Fruit fly (Drosophila melanogaster) whole organism, embryonic: ENCODE data around the gene Lrpprc2.

Experiments used
- Atf6 ChIP-seq: fragments of 200-800 bp; sonication (Bioruptor generic); IDR thresholded peaks from 2 replicates; pipeline ENCODE4 v1.3.6; 2022; ENCODE audit warnings: missing biosample characterization, missing genetic modification characterization
- CG12155 ChIP-seq: fragments of 200-800 bp; sonication (Bioruptor generic); optimal IDR thresholded peaks from 3 replicates; lab custom pipeline; 2016; ENCODE audit warnings: missing biosample characterization, missing genetic modification characterization
- CG12769 ChIP-seq: fragments of 200-800 bp; sonication (Bioruptor generic); optimal IDR thresholded peaks from 2 replicates; lab custom pipeline; 2019; ENCODE audit warnings: missing biosample characterization, mild to moderate bottlenecking, missing genetic modification characterization, moderate library complexity
- CG13287 ChIP-seq: fragments of 200-800 bp; sonication (Bioruptor generic); IDR thresholded peaks from 2 replicates; pipeline ENCODE4 v1.3.6; 2022; ENCODE audit warnings: missing biosample characterization, missing genetic modification characterization; ENCODE audit not compliant: partially characterized antibody
- CG13775 ChIP-seq: fragments of 200-800 bp; sonication (Bioruptor generic); optimal IDR thresholded peaks from 3 replicates; lab custom pipeline; 2017; ENCODE audit warnings: missing biosample characterization, mild to moderate bottlenecking, missing genetic modification characterization
- CG14441 ChIP-seq: fragments of 200-800 bp; sonication (Bioruptor generic); IDR thresholded peaks from 2 replicates; pipeline ENCODE4 v1.3.6; 2022; ENCODE audit warnings: missing biosample characterization, missing genetic modification characterization
- CG15514 ChIP-seq: fragments of 200-800 bp; sonication (Bioruptor generic); optimal IDR thresholded peaks from 3 replicates; lab custom pipeline; 2017; ENCODE audit warnings: missing biosample characterization, missing genetic modification characterization, mild to moderate bottlenecking, moderate library complexity, missing genetic modification reagents
- CG18011 ChIP-seq: fragments of 200-800 bp; sonication (Bioruptor generic); optimal IDR thresholded peaks from 2 replicates; lab custom pipeline; 2017; ENCODE audit warnings: missing biosample characterization, missing genetic modification characterization, mild to moderate bottlenecking, moderate library complexity, missing genotype
- CG18599 ChIP-seq: fragments of 200-800 bp; sonication (Bioruptor generic); optimal IDR thresholded peaks from 3 replicates; lab custom pipeline; 2017; ENCODE audit warnings: missing biosample characterization, missing genetic modification characterization, mild to moderate bottlenecking, moderate library complexity, missing genetic modification reagents
- CG3065 ChIP-seq: fragments of 200-800 bp; sonication (Bioruptor generic); optimal IDR thresholded peaks from 2 replicates; lab custom pipeline; 2016; ENCODE audit warnings: missing biosample characterization, missing genetic modification characterization
- CG32532 ChIP-seq: fragments of 200-800 bp; sonication (Bioruptor generic); IDR thresholded peaks from 2 replicates; pipeline ENCODE4 v1.3.6; 2022; ENCODE audit warnings: missing biosample characterization, missing genetic modification characterization
- CG32772 ChIP-seq: fragments of 200-800 bp; sonication (Bioruptor generic); IDR thresholded peaks from 2 replicates; pipeline ENCODE4 v1.3.6; 2022; ENCODE audit warnings: missing biosample characterization, missing genetic modification characterization
- CG34376 ChIP-seq: fragments of 200-800 bp; sonication (Bioruptor generic); optimal IDR thresholded peaks from 2 replicates; lab custom pipeline; 2018; ENCODE audit warnings: missing biosample characterization, mild to moderate bottlenecking, missing genetic modification characterization
- CG3838 ChIP-seq: fragments of 200-800 bp; sonication (Bioruptor generic); optimal IDR thresholded peaks from 3 replicates; lab custom pipeline; 2016; ENCODE audit warnings: missing biosample characterization, missing genetic modification characterization
- CG3995 ChIP-seq: fragments of 200-800 bp; sonication (Bioruptor generic); optimal IDR thresholded peaks from 3 replicates; lab custom pipeline; 2016; ENCODE audit warnings: missing biosample characterization, missing genetic modification characterization
- CG5953 ChIP-seq: fragments of 200-800 bp; sonication (Bioruptor generic); IDR thresholded peaks from 2 replicates; pipeline ENCODE4 v1.3.6; 2022; ENCODE audit warnings: missing biosample characterization, missing genetic modification characterization
- CG6689 ChIP-seq: fragments of 200-800 bp; sonication (Bioruptor generic); IDR thresholded peaks from 2 replicates; pipeline ENCODE4 v1.3.6; 2022; ENCODE audit warnings: missing biosample characterization, missing genetic modification characterization
- CG8290 ChIP-seq, 3 experiments: fragments of 200-800 bp; sonication (Bioruptor generic); optimal IDR thresholded peaks; 2 replicates each; lab custom pipeline; 2016 to 2019; ENCODE audit warnings: missing biosample characterization in 3 of 3, missing genetic modification characterization in 3 of 3, mild to moderate bottlenecking in 2 of 3, moderate library complexity in 1 of 3
- CG9437 ChIP-seq: fragments of 200-800 bp; sonication (Bioruptor generic); optimal IDR thresholded peaks from 2 replicates; lab custom pipeline; 2018; ENCODE audit warnings: missing biosample characterization, mild to moderate bottlenecking, missing genetic modification characterization
- Deaf1 ChIP-seq: fragments of 200-800 bp; optimal IDR thresholded peaks from 3 replicates; lab custom pipeline; 2019; ENCODE audit warnings: missing biosample characterization, mild to moderate bottlenecking, missing genetic modification characterization, moderate library complexity
- Dip3 ChIP-seq: fragments of 200-800 bp; sonication (Bioruptor generic); optimal IDR thresholded peaks from 3 replicates; lab custom pipeline; 2016; ENCODE audit warnings: missing biosample characterization, missing genetic modification characterization
- Drgx ChIP-seq: fragments of 200-800 bp; sonication (Bioruptor generic); IDR thresholded peaks from 2 replicates; pipeline ENCODE4 v1.3.6; 2022; ENCODE audit warnings: missing biosample characterization, missing genetic modification characterization
- Fer1 ChIP-seq: fragments of 200-800 bp; sonication (Bioruptor generic); optimal IDR thresholded peaks from 2 replicates; lab custom pipeline; 2017; ENCODE audit warnings: missing biosample characterization, mild to moderate bottlenecking, missing genetic modification characterization
- Fer3 ChIP-seq: fragments of 200-800 bp; sonication (Bioruptor generic); optimal IDR thresholded peaks from 2 replicates; lab custom pipeline; 2018; ENCODE audit warnings: missing biosample characterization, mild to moderate bottlenecking, missing genetic modification characterization, moderate library complexity
- GATAe ChIP-seq: fragments of 200-800 bp; sonication (Bioruptor generic); conservative IDR thresholded peaks from 2 replicates; pipeline ENCODE4 v1.3.6; 2022; ENCODE audit warnings: missing biosample characterization, missing genetic modification characterization
- Hr51 ChIP-seq, 2 experiments: fragments of 200-800 bp; sonication (Bioruptor generic); optimal IDR thresholded peaks; 2 replicates in 1 of 2; 3 replicates in 1 of 2; lab custom pipeline; 2016 to 2018; ENCODE audit warnings: missing biosample characterization in 2 of 2, missing genetic modification characterization in 2 of 2, mild to moderate bottlenecking in 1 of 2, moderate library complexity in 1 of 2
- Hr78 ChIP-seq, 2 experiments: fragments of 200-800 bp in 1 of 2; fragments of >200 bp in 1 of 2; sonication (Bioruptor generic) in 1 of 2; optimal IDR thresholded peaks; 2 replicates each; lab custom pipeline; 2017 to 2019; ENCODE audit warnings: missing biosample characterization in 2 of 2, missing genetic modification characterization in 2 of 2, mild to moderate bottlenecking in 1 of 2, moderate library complexity in 1 of 2
- Med ChIP-seq: fragments of 200-800 bp; sonication (Bioruptor generic); peaks from one replicate; lab custom pipeline; 2016; ENCODE audit warnings: missing biosample characterization, missing genetic modification characterization, mild to moderate bottlenecking, inconsistent platforms, moderate library complexity
- NC2α ChIP-seq: fragments of 200-800 bp; sonication (Bioruptor generic); optimal IDR thresholded peaks from 2 replicates; lab custom pipeline; 2016; ENCODE audit warnings: missing biosample characterization, missing genetic modification characterization
- Nf-YC ChIP-seq: fragments of 200-800 bp; optimal IDR thresholded peaks from 3 replicates; lab custom pipeline; 2019; ENCODE audit warnings: missing biosample characterization, mild to moderate bottlenecking, missing genetic modification characterization, moderate library complexity
- Pdp1 ChIP-seq, 2 experiments: fragments of 200-800 bp; sonication (Bioruptor generic); optimal IDR thresholded peaks; 3 replicates each; lab custom pipeline; 2016; ENCODE audit warnings: missing biosample characterization in 2 of 2, missing genetic modification characterization in 2 of 2, mild to moderate bottlenecking in 1 of 2, moderate library complexity in 1 of 2
- Poxn ChIP-seq: fragments of 200-800 bp; sonication (Bioruptor generic); IDR thresholded peaks from 2 replicates; pipeline ENCODE4 v1.3.6; 2022; ENCODE audit warnings: missing biosample characterization, missing genetic modification characterization
- Rfx ChIP-seq: fragments of 200-800 bp; sonication (Bioruptor generic); IDR thresholded peaks from 2 replicates; pipeline ENCODE4 v1.3.6; 2022; ENCODE audit warnings: missing biosample characterization, missing genetic modification characterization
- Trl ChIP-seq, 3 experiments: fragments of >200 bp in 2 of 3; fragments of 200-800 bp in 1 of 3; sonication (Bioruptor generic) in 1 of 3; optimal IDR thresholded peaks; 2 replicates in 1 of 3; 3 replicates in 2 of 3; lab custom pipeline; 2016 to 2017; ENCODE audit warnings: missing biosample characterization in 1 of 3, missing genetic modification characterization in 1 of 3
- abd-A ChIP-seq: fragments of 200-800 bp; sonication (Bioruptor generic); optimal IDR thresholded peaks from 3 replicates; lab custom pipeline; 2019; ENCODE audit warnings: missing biosample characterization, mild to moderate bottlenecking, missing genetic modification characterization, moderate library complexity
- chinmo ChIP-seq: fragments of 200-800 bp; sonication (Bioruptor generic); IDR thresholded peaks from 4 replicates; pipeline ENCODE4 v1.3.6; 2022; ENCODE audit warnings: missing biosample characterization, missing genetic modification characterization; ENCODE audit not compliant: partially characterized antibody
- crol ChIP-seq: fragments of 200-800 bp; sonication (Bioruptor generic); IDR thresholded peaks from 2 replicates; pipeline ENCODE4 v1.3.6; 2022; ENCODE audit warnings: missing biosample characterization, missing genetic modification characterization
- crp ChIP-seq, 2 experiments: fragments of 200-800 bp; sonication (Bioruptor generic); optimal IDR thresholded peaks; 2 replicates in 1 of 2; 3 replicates in 1 of 2; lab custom pipeline; 2017; ENCODE audit warnings: missing biosample characterization in 2 of 2, missing genetic modification characterization in 2 of 2, mild to moderate bottlenecking in 1 of 2, moderate library complexity in 1 of 2
- cwo ChIP-seq: fragments of 200-800 bp; sonication (Bioruptor generic); optimal IDR thresholded peaks from 3 replicates; lab custom pipeline; 2017; ENCODE audit warnings: missing biosample characterization, missing genetic modification characterization, mild to moderate bottlenecking, moderate library complexity, missing genetic modification reagents
- dimm ChIP-seq: fragments of 200-800 bp; sonication (Bioruptor generic); IDR thresholded peaks from 2 replicates; pipeline ENCODE4 v1.3.6; 2022; ENCODE audit warnings: missing biosample characterization, missing genetic modification characterization
- emc ChIP-seq: fragments of 200-800 bp; sonication (Bioruptor generic); optimal IDR thresholded peaks from 2 replicates; lab custom pipeline; 2016; ENCODE audit warnings: missing biosample characterization, missing genetic modification characterization
- kay ChIP-seq: fragments of 200-800 bp; sonication (Bioruptor generic); optimal IDR thresholded peaks from 2 replicates; lab custom pipeline; 2016; ENCODE audit warnings: missing biosample characterization, missing genetic modification characterization
- lmd ChIP-seq: fragments of 200-800 bp; sonication (Bioruptor generic); IDR thresholded peaks from 2 replicates; pipeline ENCODE4 v1.3.6; 2022; ENCODE audit warnings: missing biosample characterization, missing genetic modification characterization
- org-1 ChIP-seq: fragments of 200-800 bp; sonication (Bioruptor generic); optimal IDR thresholded peaks from 2 replicates; lab custom pipeline; 2017; ENCODE audit warnings: missing biosample characterization, missing genetic modification characterization
- pita ChIP-seq: fragments of 200-800 bp; sonication (Bioruptor generic); optimal IDR thresholded peaks from 2 replicates; lab custom pipeline; 2017; ENCODE audit warnings: missing biosample characterization, mild to moderate bottlenecking, missing genetic modification characterization
- slbo ChIP-seq: fragments of 200-800 bp; sonication (Bioruptor generic); IDR thresholded peaks from 2 replicates; pipeline ENCODE4 v1.3.6; 2022; ENCODE audit warnings: missing biosample characterization, missing genetic modification characterization
- sug ChIP-seq: fragments of 200-800 bp; optimal IDR thresholded peaks from 2 replicates; lab custom pipeline; 2019; ENCODE audit warnings: missing biosample characterization, mild to moderate bottlenecking, missing genetic modification characterization, moderate library complexity

Lrpprc2 gene

dm6 chrX:1467382-1467592 lies 6.9 kb upstream of the Lrpprc2 start, which contains the start of gene CG14778:
Gene CG14778, plus strand, starts transcription at chrX:1467493.
- TF ChIP-seq dimm (GFP tag; lab: Robert Waterston, UW) (no peak), Poxn (GFP tag; lab: Robert Waterston, UW) (no peak), CG3838 (GFP tag; lab: Kevin White, UChicago) (no peak), CG18011 (no peak), Hr51 (GFP tag; optimal IDR thresholded peaks at IDR 0.05; lab: Kevin White, UChicago) (no peak), Fer3 (tag; lab: Kevin White, UChicago) (no peak), CG13775 (GFP tag; lab: Kevin White, UChicago) (no peak), CG14441 (GFP tag; lab: Robert Waterston, UW) (no peak), pita (GFP tag; lab: Kevin White, UChicago) (no peak), CG3065 (no peak), CG6689 (GFP tag; lab: Robert Waterston, UW) (no peak), CG32772 (GFP tag; lab: Robert Waterston, UW) (no peak), CG5953 (GFP tag; lab: Robert Waterston, UW) (no peak), emc (no peak), CG12155 (GFP tag; lab: Kevin White, UChicago) (no peak), lmd (GFP tag; lab: Robert Waterston, UW) (no peak), kay (no peak), NC2α (GFP tag; lab: Kevin White, UChicago) (no peak), org-1 (GFP tag; lab: Kevin White, UChicago) (no peak)

- TF ChIP-seq abd-A (tag; lab: Kevin White, UChicago) = no peak
- TF ChIP-seq cwo (GFP tag; lab: Kevin White, UChicago) = peak; percentile 90
- TF ChIP-seq Pdp1 (GFP tag; optimal IDR thresholded peaks at IDR 0.05; lab: Kevin White, UChicago) = peak in 1 of 2 experiments; percentile 77
- no peak for TF ChIP-seq slbo (GFP tag; lab: Robert Waterston, UW)
- peak in 1 of 2 experiments; percentile 71 for TF ChIP-seq crp (GFP tag; optimal IDR thresholded peaks at IDR 0.05; lab: Kevin White, UChicago)
- TF ChIP-seq Trl (optimal IDR thresholded peaks at IDR 0.05; lab: Kevin White, UChicago) = peak in 1 of 2 experiments; percentile 22
- no peak for TF ChIP-seq Trl (GFP tag; optimal IDR thresholded peaks at IDR 0.05; lab: Kevin White, UChicago)
- peak; percentile 21 for TF ChIP-seq CG13287 (GFP tag; lab: Robert Waterston, UW)
- peak in 1 of 2 experiments; percentile 8 for TF ChIP-seq Hr78 (GFP tag; optimal IDR thresholded peaks at IDR 0.05; lab: Kevin White, UChicago)
- peak; percentile 62 for TF ChIP-seq Deaf1 (tag; lab: Kevin White, UChicago)
- 0 out of 4 replicates have a peak, but pooled peaks have one; percentile 52 for TF ChIP-seq chinmo (GFP tag; lab: Robert Waterston, UW)
- TF ChIP-seq crol = peak; percentile 96
- peak; percentile 71 for TF ChIP-seq CG34376 (GFP tag; lab: Kevin White, UChicago)
- peak; percentile 70 for TF ChIP-seq CG3995 (GFP tag; lab: Kevin White, UChicago)
- TF ChIP-seq Drgx (GFP tag; lab: Robert Waterston, UW) = peak; percentile 41; the same call in 1 of the 2 replicates
- TF ChIP-seq Rfx (GFP tag; lab: Robert Waterston, UW) = peak; percentile 25; the same call in 1 of the 2 replicates
- peak; percentile 50 for TF ChIP-seq CG18599 (GFP tag; lab: Kevin White, UChicago)
- peak; percentile 99 for TF ChIP-seq CG9437
- TF ChIP-seq sug (tag; lab: Kevin White, UChicago) = peak; percentile 65
- TF ChIP-seq CG15514 (GFP tag; lab: Kevin White, UChicago) = peak; percentile 31
- peak; percentile 34; the same call in 1 of the 2 replicates for TF ChIP-seq CG32532 (GFP tag; lab: Robert Waterston, UW)
- TF ChIP-seq Dip3 (GFP tag; lab: Kevin White, UChicago) = no peak
- no peak for TF ChIP-seq CG8290 (GFP tag; optimal IDR thresholded peaks at IDR 0.05; lab: Kevin White, UChicago)
- peak in 1 of 2 experiments; percentile 30 for TF ChIP-seq CG8290 (tag; optimal IDR thresholded peaks at IDR 0.05; lab: Kevin White, UChicago)
- peak; percentile 10 for TF ChIP-seq Nf-YC (tag; lab: Kevin White, UChicago)
- peak; percentile 33 for TF ChIP-seq Fer1
- peak; percentile 87 for TF ChIP-seq Med (GFP tag; lab: Kevin White, UChicago)
- TF ChIP-seq CG12769 (tag; lab: Kevin White, UChicago) = peak; percentile 82
- no peak for TF ChIP-seq GATAe
- peak; percentile 20; the same call in 1 of the 2 replicates for TF ChIP-seq Atf6 (GFP tag; lab: Robert Waterston, UW)
These were observed 6.3 kb upstream of the Lrpprc2 start for dm6 chrX:1466505-1467381.
